Worm (Caenorhabditis elegans) whole organism, L4/young adult: ENCODE measurements around the gene T23B5.4.

Experiments
- W03F9.2 ChIP-seq: fragments of 150-350 bp; optimal IDR thresholded peaks from 2 replicates; lab custom pipeline; 2014; ENCODE audit warnings: missing biosample characterization, missing genetic modification characterization
- dao-5 ChIP-seq: sonication (generic microtip); optimal IDR thresholded peaks from 2 replicates; lab custom pipeline; 2016; ENCODE audit warnings: missing genotype, missing genetic modification characterization, moderate library complexity, missing compliant biosample characterization
- him-1 ChIP-seq: sonication (generic microtip); optimal IDR thresholded peaks from 2 replicates; lab custom pipeline; 2016; ENCODE audit warnings: missing genotype, missing genetic modification reagents, missing genetic modification characterization, missing compliant biosample characterization

ce11 chrIV:12637340-12637739, 37.5 kb upstream of the T23B5.4 start:
- TF ChIP-seq him-1 (tag; lab: Kevin White, UChicago) (no peak), W03F9.2 (tag; lab: Kevin White, UChicago) (no peak), dao-5 (no peak)
